Fruit fly (Drosophila melanogaster) whole organism, wandering third instar larva: Measurements from ENCODE around the gene Mco4.

Source experiments
- Abd-B ChIP-seq: fragments of >200 bp; optimal IDR thresholded peaks from 2 replicates; lab custom pipeline; 2017; ENCODE audit warnings: missing biosample characterization, missing genetic modification characterization
- CG32264 ChIP-seq: fragments of 200-800 bp; sonication (Bioruptor generic); optimal IDR thresholded peaks from 2 replicates; lab custom pipeline; 2016; ENCODE audit warnings: missing biosample characterization, missing genetic modification characterization
- CG9705 ChIP-seq: fragments of 200-800 bp; sonication (Bioruptor generic); optimal IDR thresholded peaks from 2 replicates; lab custom pipeline; 2018; ENCODE audit warnings: missing biosample characterization, mild to moderate bottlenecking, missing genetic modification characterization
- CrebA ChIP-seq: fragments of 200-800 bp; sonication (Bioruptor generic); optimal IDR thresholded peaks from 2 replicates; lab custom pipeline; 2016; ENCODE audit warnings: missing biosample characterization, mild to moderate bottlenecking, missing genetic modification characterization, borderline replicate concordance
- Dfd ChIP-seq: fragments of >200 bp; optimal IDR thresholded peaks from 2 replicates; lab custom pipeline; 2017; ENCODE audit warnings: missing biosample characterization, missing genetic modification characterization
- Dif ChIP-seq: fragments of 200-275, 200-300 bp; sonication (Bioruptor generic); optimal IDR thresholded peaks from 2 replicates; lab custom pipeline; 2018; ENCODE audit warnings: missing biosample characterization, missing genetic modification characterization; ENCODE audit not compliant: partially characterized antibody
- GATAd ChIP-seq: sonication (Bioruptor generic); optimal IDR thresholded peaks from 2 replicates; lab custom pipeline; 2016; ENCODE audit warnings: missing biosample characterization, missing genetic modification characterization
- HLH106 ChIP-seq: fragments of 200-800 bp; optimal IDR thresholded peaks from 3 replicates; lab custom pipeline; 2019; ENCODE audit warnings: missing biosample characterization, mild to moderate bottlenecking, missing genetic modification characterization, moderate library complexity
- Hnf4 ChIP-seq: fragments of 200-800 bp; sonication (Bioruptor generic); optimal IDR thresholded peaks from 2 replicates; lab custom pipeline; 2016; ENCODE audit warnings: missing biosample characterization, mild to moderate bottlenecking, missing genetic modification characterization
- Hr78 ChIP-seq: fragments of >200 bp; optimal IDR thresholded peaks from 2 replicates; lab custom pipeline; 2017; ENCODE audit warnings: missing biosample characterization, missing genetic modification characterization
- Hr83 ChIP-seq: fragments of 200-300 bp; sonication (Bioruptor generic); optimal IDR thresholded peaks from 2 replicates; lab custom pipeline; 2016; ENCODE audit warnings: missing biosample characterization, mild to moderate bottlenecking, missing genetic modification characterization, moderate library complexity; ENCODE audit not compliant: poor library complexity, severe bottlenecking
- Jra ChIP-seq: sonication (Bioruptor generic); optimal IDR thresholded peaks from 2 replicates; lab custom pipeline; 2016; ENCODE audit warnings: missing biosample characterization, missing genetic modification characterization
- Mio ChIP-seq: sonication (Bioruptor generic); optimal IDR thresholded peaks from 2 replicates; lab custom pipeline; 2016; ENCODE audit warnings: missing biosample characterization, missing genetic modification characterization
- Myc ChIP-seq: fragments of >200 bp; optimal IDR thresholded peaks from 2 replicates; lab custom pipeline; 2017
- N ChIP-seq: fragments of >200 bp; optimal IDR thresholded peaks from 2 replicates; lab custom pipeline; 2018; ENCODE audit warnings: missing biosample characterization, missing external identifiers, missing genetic modification characterization
- OdsH ChIP-seq: fragments of 200-800 bp; sonication (Bioruptor generic); optimal IDR thresholded peaks from 2 replicates; lab custom pipeline; 2016; ENCODE audit warnings: missing biosample characterization, mild to moderate bottlenecking, missing genetic modification characterization
- Rel ChIP-seq, 2 experiments: fragments of 200-800 bp; sonication (Bioruptor generic) in 1 of 2; optimal IDR thresholded peaks; 2 replicates in 1 of 2; 3 replicates in 1 of 2; lab custom pipeline; 2016 to 2019; ENCODE audit warnings: mild to moderate bottlenecking in 2 of 2, missing biosample characterization in 2 of 2, missing genetic modification characterization in 2 of 2, moderate library complexity in 1 of 2
- Sp1 ChIP-seq: fragments of 200-800 bp; sonication (Bioruptor generic); optimal IDR thresholded peaks from 3 replicates; lab custom pipeline; 2019; ENCODE audit warnings: missing biosample characterization, mild to moderate bottlenecking, missing genetic modification characterization, moderate library complexity
- Vsx2 ChIP-seq: fragments of 200-300, 225-300 bp; sonication (Bioruptor generic); optimal IDR thresholded peaks from 2 replicates; lab custom pipeline; 2018; ENCODE audit warnings: missing biosample characterization, missing genetic modification characterization; ENCODE audit not compliant: partially characterized antibody
- br ChIP-seq: fragments of 200-800 bp; sonication (Bioruptor generic); optimal IDR thresholded peaks from 2 replicates; lab custom pipeline; 2016; ENCODE audit warnings: missing biosample characterization, missing genetic modification characterization
- brk ChIP-seq: fragments of 200-800 bp; sonication (Bioruptor generic); optimal IDR thresholded peaks from 2 replicates; lab custom pipeline; 2016; ENCODE audit warnings: missing biosample characterization, mild to moderate bottlenecking, missing genetic modification characterization
- dl ChIP-seq, 2 experiments: fragments of 175-275, 200-275 bp in 1 of 2; fragments of 200-275 bp in 1 of 2; sonication (Bioruptor generic); optimal IDR thresholded peaks; lab custom pipeline; 2018; ENCODE audit warnings: mild to moderate bottlenecking in 2 of 2, missing biosample characterization in 2 of 2, missing genetic modification characterization in 2 of 2, moderate library complexity in 2 of 2; ENCODE audit not compliant: partially characterized antibody in 2 of 2, insufficient read depth in 1 of 2
- dmrt93B ChIP-seq: fragments of 200-800 bp; sonication (Bioruptor generic); optimal IDR thresholded peaks from 2 replicates; lab custom pipeline; 2018; ENCODE audit warnings: missing biosample characterization, mild to moderate bottlenecking, missing genetic modification characterization
- dsf ChIP-seq: sonication (Bioruptor generic); optimal IDR thresholded peaks from 2 replicates; lab custom pipeline; 2016; ENCODE audit warnings: missing biosample characterization, missing genetic modification characterization, borderline replicate concordance
- ey ChIP-seq: fragments of 200-800 bp; sonication (Bioruptor generic); optimal IDR thresholded peaks from 2 replicates; lab custom pipeline; 2016; ENCODE audit warnings: missing biosample characterization, missing genetic modification characterization
- foxo ChIP-seq, 2 experiments: fragments of 200-800 bp; sonication (Bioruptor generic); optimal IDR thresholded peaks; 2 replicates in 1 of 2; 3 replicates in 1 of 2; lab custom pipeline; 2016 to 2017; ENCODE audit warnings: missing biosample characterization in 2 of 2, missing genetic modification characterization in 2 of 2
- fru ChIP-seq: fragments of 200-800 bp; sonication (Bioruptor generic); optimal IDR thresholded peaks from 3 replicates; lab custom pipeline; 2016; ENCODE audit warnings: missing biosample characterization, mild to moderate bottlenecking, missing genetic modification characterization
- h ChIP-seq: fragments of 200-800 bp; sonication (Bioruptor generic); optimal IDR thresholded peaks from 3 replicates; lab custom pipeline; 2016; ENCODE audit warnings: missing biosample characterization, mild to moderate bottlenecking, missing genetic modification characterization
- jim ChIP-seq: fragments of 175-275, 200-325 bp; sonication (Bioruptor generic); optimal IDR thresholded peaks from 2 replicates; lab custom pipeline; 2016; ENCODE audit warnings: missing biosample characterization, mild to moderate bottlenecking, missing genetic modification characterization
- lola ChIP-seq: fragments of >200 bp; optimal IDR thresholded peaks from 2 replicates; lab custom pipeline; 2017; ENCODE audit warnings: missing biosample characterization, missing genetic modification characterization
- pan ChIP-seq: fragments of >200 bp; optimal IDR thresholded peaks from 2 replicates; lab custom pipeline; 2017
- psq ChIP-seq: fragments of 200-800 bp; sonication (Bioruptor generic); optimal IDR thresholded peaks from 3 replicates; lab custom pipeline; 2017; ENCODE audit warnings: missing biosample characterization, mild to moderate bottlenecking, missing genetic modification characterization, moderate library complexity
- rgr ChIP-seq: fragments of 200-800 bp; sonication (Bioruptor generic); optimal IDR thresholded peaks from 3 replicates; lab custom pipeline; 2016; ENCODE audit warnings: missing biosample characterization, mild to moderate bottlenecking, missing genetic modification characterization
- sage ChIP-seq: fragments of 200-800 bp; sonication (Bioruptor generic); optimal IDR thresholded peaks from 2 replicates; lab custom pipeline; 2016; ENCODE audit warnings: missing biosample characterization, mild to moderate bottlenecking, missing genetic modification characterization
- sv ChIP-seq: fragments of 200-800 bp; sonication (Bioruptor generic); optimal IDR thresholded peaks from 3 replicates; lab custom pipeline; 2016; ENCODE audit warnings: missing biosample characterization, missing genetic modification characterization
- tai ChIP-seq: sonication (Bioruptor generic); optimal IDR thresholded peaks from 2 replicates; lab custom pipeline; 2016; ENCODE audit warnings: missing biosample characterization, missing genetic modification characterization
- usp ChIP-seq: fragments of >200 bp; optimal IDR thresholded peaks from 2 replicates; lab custom pipeline; 2017; ENCODE audit warnings: missing biosample characterization, missing genetic modification characterization
- woc ChIP-seq: sonication (Bioruptor generic); optimal IDR thresholded peaks from 2 replicates; lab custom pipeline; 2016; ENCODE audit warnings: missing biosample characterization, mild to moderate bottlenecking, missing genetic modification characterization

Gene Mco4

dm6 chrX:17881138-17882121 is 25.5 kb upstream of the Mco4 start:
- TF ChIP-seq Dfd (peak; percentile 64), h (GFP tag; lab: Kevin White, UChicago) (peak; percentile 81), lola (GFP tag; lab: Kevin White, UChicago) (no peak), Rel (GFP tag; optimal IDR thresholded peaks at IDR 0.05; lab: Kevin White, UChicago) (peak; percentile 9), Rel (tag; optimal IDR thresholded peaks at IDR 0.05; lab: Kevin White, UChicago) (peak; percentile 28), psq (GFP tag; lab: Kevin White, UChicago) (peak; percentile 70), Vsx2 (GFP tag; lab: Kevin White, UChicago) (peak; percentile 5), Myc (lab: Kevin White, UChicago) (no peak), woc (GFP tag; lab: Kevin White, UChicago) (peak; percentile 19), Sp1 (peak; percentile 35), fru (GFP tag; lab: Kevin White, UChicago) (peak; percentile 80), CG9705 (GFP tag; lab: Kevin White, UChicago) (peak; percentile 24), br (GFP tag; lab: Kevin White, UChicago) (peak; percentile 74), sage (peak; percentile 1), foxo (GFP tag; optimal IDR thresholded peaks at IDR 0.05; lab: Kevin White, UChicago) (peak in 1 of 2 experiments; percentile 89), CrebA (GFP tag; lab: Kevin White, UChicago) (peak; percentile 38), tai (GFP tag; lab: Kevin White, UChicago) (peak; percentile 38), ey (GFP tag; lab: Kevin White, UChicago) (peak; percentile 85), jim (GFP tag; lab: Kevin White, UChicago) (no peak), Dif (no peak), dmrt93B (peak; percentile 39), Hnf4 (peak; percentile 57), Abd-B (no peak), usp (GFP tag; lab: Kevin White, UChicago) (no peak), OdsH (GFP tag; lab: Kevin White, UChicago) (peak; percentile 47), rgr (GFP tag; lab: Kevin White, UChicago) (peak; percentile 80), HLH106 (peak; percentile 78)
- TF ChIP-seq, all 38 proteins: peak for 20

- no peak for TF ChIP-seq N (GFP tag; lab: Kevin White, UChicago)
- TF ChIP-seq Vsx2 (GFP tag; lab: Kevin White, UChicago): no peak
- peak; percentile 97 for TF ChIP-seq Hnf4
- TF ChIP-seq dl (GFP tag; optimal IDR thresholded peaks at IDR 0.05; lab: Kevin White, UChicago; ENCODE audit: insufficient read depth in 1 of 2, partially characterized antibody in 2 of 2): peak in 1 of 2 experiments; percentile 34
- TF ChIP-seq Jra (GFP tag; lab: Kevin White, UChicago): peak; percentile 93
- TF ChIP-seq OdsH (GFP tag; lab: Kevin White, UChicago): peak; percentile 96
- peak; percentile 50 for TF ChIP-seq jim (GFP tag; lab: Kevin White, UChicago)
- TF ChIP-seq Hr83 (GFP tag; lab: Kevin White, UChicago): peak; percentile 74
- TF ChIP-seq CG9705 (GFP tag; lab: Kevin White, UChicago): peak; percentile 86
- TF ChIP-seq Abd-B: no peak
- TF ChIP-seq Sp1: peak; percentile 96
- peak; percentile 97 for TF ChIP-seq HLH106
- peak; percentile 97 for TF ChIP-seq br (GFP tag; lab: Kevin White, UChicago)
- no peak for TF ChIP-seq Dif
- TF ChIP-seq CG32264 (GFP tag; lab: Kevin White, UChicago): peak; percentile 95
- peak; percentile 92 to 98 for TF ChIP-seq foxo (GFP tag; optimal IDR thresholded peaks at IDR 0.05; lab: Kevin White, UChicago)
- TF ChIP-seq psq (GFP tag; lab: Kevin White, UChicago): peak; percentile 92
- no peak for TF ChIP-seq pan (lab: Kevin White, UChicago)
- TF ChIP-seq brk (GFP tag; lab: Kevin White, UChicago): peak; percentile 80
- TF ChIP-seq GATAd: peak; percentile 84
- TF ChIP-seq ey (GFP tag; lab: Kevin White, UChicago): peak; percentile 98
- TF ChIP-seq Rel (GFP tag; optimal IDR thresholded peaks at IDR 0.05; lab: Kevin White, UChicago): peak; percentile 51
- peak; percentile 89 for TF ChIP-seq Rel (tag; optimal IDR thresholded peaks at IDR 0.05; lab: Kevin White, UChicago)
- peak; percentile 80 for TF ChIP-seq dsf (GFP tag; lab: Kevin White, UChicago)
- no peak for TF ChIP-seq lola (GFP tag; lab: Kevin White, UChicago)
- TF ChIP-seq usp (GFP tag; lab: Kevin White, UChicago): no peak
- peak; percentile 83 for TF ChIP-seq CrebA (GFP tag; lab: Kevin White, UChicago)
- TF ChIP-seq rgr (GFP tag; lab: Kevin White, UChicago): peak; percentile 97
- TF ChIP-seq Dfd: no peak
- TF ChIP-seq h (GFP tag; lab: Kevin White, UChicago): peak; percentile 96
- TF ChIP-seq woc (GFP tag; lab: Kevin White, UChicago): peak; percentile 92
- TF ChIP-seq tai (GFP tag; lab: Kevin White, UChicago): peak; percentile 93
- TF ChIP-seq fru (GFP tag; lab: Kevin White, UChicago): peak; percentile 97
- no peak for TF ChIP-seq Hr78
- peak; percentile 92 for TF ChIP-seq sv (GFP tag; lab: Kevin White, UChicago)
- peak; percentile 84 for TF ChIP-seq Mio
- peak; percentile 57 for TF ChIP-seq sage
- TF ChIP-seq dmrt93B: peak; percentile 89
- no peak for TF ChIP-seq Myc (lab: Kevin White, UChicago)
- TF ChIP-seq, all 38 proteins: peak for 28
These were observed 24.4 kb upstream of the Mco4 start for dm6 chrX:17880269-17880889.
